Fruit fly (Drosophila melanogaster) whole organism, embryonic: ENCODE results near the gene Ppi1.

Experiments used
- BtbVII ChIP-seq: fragments of 200-800 bp; sonication (Bioruptor generic); optimal IDR thresholded peaks from 3 replicates; lab custom pipeline; 2017; ENCODE audit warnings: missing biosample characterization, mild to moderate bottlenecking, missing genetic modification characterization
- Bteb2 ChIP-seq: fragments of 200-800 bp; sonication (Bioruptor generic); optimal IDR thresholded peaks from 2 replicates; lab custom pipeline; 2016; ENCODE audit warnings: missing biosample characterization, missing genetic modification characterization
- CG1024 ChIP-seq: fragments of 200-800 bp; sonication (Bioruptor generic); IDR thresholded peaks from 2 replicates; pipeline ENCODE4 v1.3.6; 2022; ENCODE audit warnings: missing biosample characterization, missing genetic modification characterization
- CG10979 ChIP-seq: fragments of 200-800 bp; sonication (Bioruptor generic); optimal IDR thresholded peaks from 2 replicates; lab custom pipeline; 2018; ENCODE audit warnings: missing biosample characterization, mild to moderate bottlenecking, missing genetic modification characterization, moderate library complexity
- CG11398 ChIP-seq: fragments of 200-800 bp; sonication (Bioruptor generic); optimal IDR thresholded peaks from 2 replicates; lab custom pipeline; 2016; ENCODE audit warnings: missing biosample characterization, missing genetic modification characterization
- CG12391 ChIP-seq: fragments of 200-800 bp; sonication (Bioruptor generic); optimal IDR thresholded peaks from 3 replicates; lab custom pipeline; 2018; ENCODE audit warnings: missing biosample characterization, mild to moderate bottlenecking, missing genetic modification characterization, moderate library complexity
- CG13296 ChIP-seq: fragments of 200-800 bp; sonication (Bioruptor generic); optimal IDR thresholded peaks from 3 replicates; lab custom pipeline; 2018; ENCODE audit warnings: missing biosample characterization, mild to moderate bottlenecking, missing genetic modification characterization
- CG14965 ChIP-seq: fragments of 200-800 bp; sonication (Bioruptor generic); optimal IDR thresholded peaks from 2 replicates; lab custom pipeline; 2016; ENCODE audit warnings: missing biosample characterization, missing genetic modification characterization, borderline replicate concordance
- CG17361 ChIP-seq: fragments of 200-800 bp; sonication (Bioruptor generic); IDR thresholded peaks from 3 replicates; pipeline ENCODE4 v1.3.6; 2022; ENCODE audit warnings: missing biosample characterization, missing genetic modification characterization
- CG1832 ChIP-seq: fragments of 200-800 bp; sonication (Bioruptor generic); optimal IDR thresholded peaks from 2 replicates; lab custom pipeline; 2017; ENCODE audit warnings: missing biosample characterization, mild to moderate bottlenecking, missing genetic modification characterization, inconsistent platforms
- CG18599 ChIP-seq: fragments of 200-800 bp; sonication (Bioruptor generic); optimal IDR thresholded peaks from 3 replicates; lab custom pipeline; 2017; ENCODE audit warnings: missing biosample characterization, missing genetic modification characterization, mild to moderate bottlenecking, moderate library complexity, missing genetic modification reagents
- CG31365 ChIP-seq: fragments of 200-800 bp; sonication (Bioruptor generic); optimal IDR thresholded peaks from 2 replicates; lab custom pipeline; 2018; ENCODE audit warnings: missing biosample characterization, mild to moderate bottlenecking, missing genetic modification characterization
- CG32772 ChIP-seq: fragments of 200-800 bp; sonication (Bioruptor generic); IDR thresholded peaks from 2 replicates; pipeline ENCODE4 v1.3.6; 2022; ENCODE audit warnings: missing biosample characterization, missing genetic modification characterization
- CG34376 ChIP-seq: fragments of 200-800 bp; sonication (Bioruptor generic); optimal IDR thresholded peaks from 2 replicates; lab custom pipeline; 2018; ENCODE audit warnings: missing biosample characterization, mild to moderate bottlenecking, missing genetic modification characterization
- CG4424 ChIP-seq: fragments of 200-800 bp; sonication (Bioruptor generic); optimal IDR thresholded peaks from 3 replicates; lab custom pipeline; 2016; ENCODE audit warnings: missing biosample characterization, missing genetic modification characterization
- CG6272 ChIP-seq: fragments of 200-800 bp; sonication (Bioruptor generic); IDR thresholded peaks from 2 replicates; pipeline ENCODE4 v1.3.6; 2022; ENCODE audit warnings: missing biosample characterization, missing genetic modification characterization
- CG6654 ChIP-seq: fragments of 200-800 bp; sonication (Bioruptor generic); optimal IDR thresholded peaks from 2 replicates; lab custom pipeline; 2017; ENCODE audit warnings: missing biosample characterization, mild to moderate bottlenecking, missing genetic modification characterization
- CG7745 ChIP-seq: fragments of 200-800 bp; sonication (Bioruptor generic); optimal IDR thresholded peaks from 2 replicates; lab custom pipeline; 2018; ENCODE audit warnings: missing biosample characterization, mild to moderate bottlenecking, missing genetic modification characterization, moderate library complexity
- CG7786 ChIP-seq: fragments of 200-800 bp; sonication (Bioruptor generic); optimal IDR thresholded peaks from 2 replicates; lab custom pipeline; 2016; ENCODE audit warnings: missing biosample characterization, missing genetic modification characterization
- CG9215 ChIP-seq: fragments of 200-800 bp; sonication (Bioruptor generic); IDR thresholded peaks from 2 replicates; pipeline ENCODE4 v1.3.6; 2022; ENCODE audit warnings: missing biosample characterization, missing genetic modification characterization
- D ChIP-seq, 2 experiments: fragments of 200-800 bp in 1 of 2; fragments of >200 bp in 1 of 2; sonication (Bioruptor generic) in 1 of 2; optimal IDR thresholded peaks; 2 replicates in 1 of 2; 3 replicates in 1 of 2; lab custom pipeline; 2017; ENCODE audit warnings: mild to moderate bottlenecking in 1 of 2, missing biosample characterization in 1 of 2, missing genetic modification characterization in 1 of 2, missing genetic modification reagents in 1 of 2
- Dll ChIP-seq: fragments of 200-800 bp; sonication (Bioruptor generic); IDR thresholded peaks from 4 replicates; pipeline ENCODE4 v1.3.6; 2022; ENCODE audit warnings: missing biosample characterization, missing genetic modification characterization; ENCODE audit not compliant: partially characterized antibody
- E2f1 ChIP-seq: fragments of 200-800 bp; sonication (Bioruptor generic); IDR thresholded peaks from 2 replicates; pipeline ENCODE4 v1.3.6; 2022; ENCODE audit warnings: missing biosample characterization, missing genetic modification characterization
- Ets65A ChIP-seq: fragments of 200-800 bp; sonication (Bioruptor generic); peaks from one replicate; lab custom pipeline; 2016; ENCODE audit warnings: missing biosample characterization, missing genetic modification characterization
- Gug ChIP-seq: fragments of 200-800 bp; sonication (Bioruptor generic); IDR thresholded peaks from 4 replicates; pipeline ENCODE4 v1.3.6; 2022; ENCODE audit warnings: missing biosample characterization, missing genetic modification characterization
- NC2β ChIP-seq: fragments of 200-800 bp; sonication (Bioruptor generic); optimal IDR thresholded peaks from 2 replicates; lab custom pipeline; 2016; ENCODE audit warnings: missing biosample characterization, missing genetic modification characterization
- Six4 ChIP-seq: fragments of 200-800 bp; sonication (Bioruptor generic); optimal IDR thresholded peaks from 2 replicates; lab custom pipeline; 2016; ENCODE audit warnings: missing biosample characterization, missing genetic modification characterization
- cg ChIP-seq: fragments of 200-800 bp; sonication (Bioruptor generic); optimal IDR thresholded peaks from 3 replicates; lab custom pipeline; 2019; ENCODE audit warnings: missing biosample characterization, mild to moderate bottlenecking, missing genetic modification characterization, moderate library complexity
- chm ChIP-seq: fragments of 200-800 bp; sonication (Bioruptor generic); IDR thresholded peaks from 2 replicates; pipeline ENCODE4 v1.3.6; 2022; ENCODE audit warnings: missing biosample characterization, missing genetic modification characterization
- da ChIP-seq: fragments of 200-800 bp; sonication (Bioruptor generic); optimal IDR thresholded peaks from 2 replicates; lab custom pipeline; 2016; ENCODE audit warnings: missing biosample characterization, missing genetic modification characterization
- fd64A ChIP-seq: fragments of 200-800 bp; sonication (Bioruptor generic); optimal IDR thresholded peaks from 3 replicates; lab custom pipeline; 2018; ENCODE audit warnings: missing biosample characterization, mild to moderate bottlenecking, missing genetic modification characterization
- fu2 ChIP-seq: fragments of 200-800 bp; sonication (Bioruptor generic); optimal IDR thresholded peaks from 2 replicates; lab custom pipeline; 2016; ENCODE audit warnings: missing biosample characterization, missing genetic modification characterization
- gsb ChIP-seq: fragments of 200-800 bp; sonication (Bioruptor generic); IDR thresholded peaks from 2 replicates; pipeline ENCODE4 v1.3.6; 2022; ENCODE audit warnings: missing biosample characterization, missing genetic modification characterization
- gsb-n ChIP-seq: fragments of 200-800 bp; sonication (Bioruptor generic); optimal IDR thresholded peaks from 3 replicates; lab custom pipeline; 2018; ENCODE audit warnings: missing biosample characterization, mild to moderate bottlenecking, missing genetic modification characterization
- ham ChIP-seq: fragments of 200-800 bp; sonication (Bioruptor generic); IDR thresholded peaks from 2 replicates; pipeline ENCODE4 v1.3.6; 2022; ENCODE audit warnings: missing biosample characterization, missing genetic modification characterization
- hkb ChIP-seq, 2 experiments: fragments of 200-800 bp in 1 of 2; fragments of >200 bp in 1 of 2; sonication (Bioruptor generic) in 1 of 2; IDR thresholded peaks in 1 of 2; optimal IDR thresholded peaks in 1 of 2; 2 replicates each; pipeline versions ENCODE4 v1.3.6 to Lab custom; 2017 to 2022; ENCODE audit warnings: missing biosample characterization in 1 of 2, missing genetic modification characterization in 1 of 2
- ind ChIP-seq: fragments of 200-800 bp; sonication (Bioruptor generic); optimal IDR thresholded peaks from 3 replicates; lab custom pipeline; 2016; ENCODE audit warnings: missing biosample characterization, missing genetic modification characterization
- kah ChIP-seq: fragments of 200-800 bp; sonication (Bioruptor generic); optimal IDR thresholded peaks from 2 replicates; lab custom pipeline; 2018; ENCODE audit warnings: missing biosample characterization, mild to moderate bottlenecking, missing genetic modification characterization
- lov ChIP-seq, 2 experiments: fragments of 200-800 bp in 1 of 2; fragments of >200 bp in 1 of 2; sonication (Bioruptor generic) in 1 of 2; IDR thresholded peaks in 1 of 2; optimal IDR thresholded peaks in 1 of 2; 2 replicates in 1 of 2; 3 replicates in 1 of 2; pipeline versions ENCODE4 v1.3.6 to Lab custom; 2017 to 2022; ENCODE audit warnings: missing biosample characterization in 1 of 2, missing genetic modification characterization in 1 of 2
- luna ChIP-seq: fragments of 200-800 bp; sonication (Bioruptor generic); optimal IDR thresholded peaks from 2 replicates; lab custom pipeline; 2016; ENCODE audit warnings: missing biosample characterization, missing genetic modification characterization
- mam ChIP-seq: fragments of 200-800 bp; sonication (Bioruptor generic); optimal IDR thresholded peaks from 3 replicates; lab custom pipeline; 2016; ENCODE audit warnings: missing biosample characterization, missing genetic modification characterization
- nerfin-2 ChIP-seq: fragments of 200-800 bp; sonication (Bioruptor generic); IDR thresholded peaks from 2 replicates; pipeline ENCODE4 v1.3.6; 2022; ENCODE audit warnings: missing biosample characterization, missing genetic modification characterization; ENCODE audit not compliant: partially characterized antibody
- nom ChIP-seq: fragments of 200-800 bp; sonication (Bioruptor generic); optimal IDR thresholded peaks from 2 replicates; lab custom pipeline; 2017; ENCODE audit warnings: missing biosample characterization, missing genetic modification characterization, mild to moderate bottlenecking, moderate library complexity, missing genetic modification reagents
- pfk ChIP-seq: fragments of 200-800 bp; sonication (Bioruptor generic); optimal IDR thresholded peaks from 2 replicates; lab custom pipeline; 2018; ENCODE audit warnings: missing biosample characterization, mild to moderate bottlenecking, missing genetic modification characterization, moderate library complexity
- pnt ChIP-seq: fragments of 200-800 bp; sonication (Bioruptor generic); optimal IDR thresholded peaks from 3 replicates; lab custom pipeline; 2016; ENCODE audit warnings: missing biosample characterization, missing genetic modification characterization
- ranshi ChIP-seq: fragments of 200-800 bp; sonication (Bioruptor generic); IDR thresholded peaks from 2 replicates; pipeline ENCODE4 v1.3.6; 2022; ENCODE audit warnings: missing biosample characterization, missing genetic modification characterization
- shn ChIP-seq: fragments of 200-800 bp; sonication (Bioruptor generic); optimal IDR thresholded peaks from 3 replicates; lab custom pipeline; 2016; ENCODE audit warnings: missing biosample characterization, missing genetic modification characterization
- sna ChIP-seq: fragments of 200-800 bp; sonication (Bioruptor generic); IDR thresholded peaks from 2 replicates; pipeline ENCODE4 v1.3.6; 2022; ENCODE audit warnings: missing biosample characterization, missing genetic modification characterization; ENCODE audit not compliant: partially characterized antibody
- sr ChIP-seq: fragments of 200-800 bp; sonication (Bioruptor generic); IDR thresholded peaks from 3 replicates; pipeline ENCODE4 v1.3.6; 2022; ENCODE audit warnings: missing biosample characterization, missing genetic modification characterization
- unc-4 ChIP-seq: fragments of 200-800 bp; sonication (Bioruptor generic); IDR thresholded peaks from 2 replicates; pipeline ENCODE4 v1.3.6; 2022; ENCODE audit warnings: missing biosample characterization, missing genetic modification characterization; ENCODE audit not compliant: partially characterized antibody

Gene Ppi1

DNA sequence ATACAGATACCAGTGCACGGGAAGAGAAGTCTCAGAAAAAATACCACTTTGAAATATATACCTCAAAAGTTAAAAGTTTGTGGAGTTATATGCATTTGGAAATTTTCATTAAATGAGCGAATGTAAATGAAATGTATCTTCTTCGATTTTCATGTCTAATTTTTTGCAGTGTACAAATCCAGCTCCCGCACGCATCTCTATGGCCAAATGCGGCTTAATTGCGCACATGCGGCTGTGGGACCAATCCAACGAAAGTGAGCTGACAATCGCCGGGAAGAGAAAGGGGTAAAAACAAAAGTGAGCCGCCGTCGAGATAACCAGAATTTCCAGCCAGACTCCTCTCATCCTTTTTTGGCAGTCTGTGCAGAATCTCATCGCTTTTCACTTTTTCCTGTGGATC lies 35.2 kb upstream of the Ppi1 start (continued):
- TF ChIP-seq mam (GFP tag; lab: Kevin White, UChicago): peak; percentile 5
- TF ChIP-seq ranshi (GFP tag; lab: Robert Waterston, UW): no peak
- no peak for TF ChIP-seq luna
- TF ChIP-seq CG13296 (GFP tag; lab: Kevin White, UChicago): no peak
- TF ChIP-seq Dll (GFP tag; lab: Robert Waterston, UW): no peak
- TF ChIP-seq nerfin-2 (GFP tag; lab: Robert Waterston, UW): no peak
- TF ChIP-seq CG11398 (GFP tag; lab: Kevin White, UChicago): no peak
- 0 out of 3 replicates have a peak, but pooled peaks have one; percentile 29 for TF ChIP-seq sr
- no peak for TF ChIP-seq NC2β (GFP tag; lab: Kevin White, UChicago)
- no peak for TF ChIP-seq CG9215
- no peak for TF ChIP-seq CG7745 (tag; lab: Kevin White, UChicago)
- peak; percentile 42 for TF ChIP-seq CG10979 (tag; lab: Kevin White, UChicago)
- TF ChIP-seq CG18599 (GFP tag; lab: Kevin White, UChicago): peak; percentile 10
- no peak for TF ChIP-seq CG6654
- TF ChIP-seq CG31365 (tag; lab: Kevin White, UChicago): no peak
- TF ChIP-seq D (optimal IDR thresholded peaks at IDR 0.05; lab: Kevin White, UChicago): no peak
- no peak for TF ChIP-seq D (GFP tag; optimal IDR thresholded peaks at IDR 0.05; lab: Kevin White, UChicago)
- no peak for TF ChIP-seq fu2 (GFP tag; lab: Kevin White, UChicago)
- TF ChIP-seq pnt: peak; percentile 40
- peak; percentile 6 for TF ChIP-seq shn (GFP tag; lab: Kevin White, UChicago)
- TF ChIP-seq ham (GFP tag; lab: Robert Waterston, UW): no peak
- no peak for TF ChIP-seq Bteb2 (GFP tag; lab: Kevin White, UChicago)
- no peak for TF ChIP-seq nom (GFP tag; lab: Kevin White, UChicago)
- TF ChIP-seq Ets65A (GFP tag; lab: Kevin White, UChicago): peak; percentile 5
- no peak for TF ChIP-seq CG14965
- no peak for TF ChIP-seq pfk (GFP tag; lab: Kevin White, UChicago)
- TF ChIP-seq kah: no peak
- TF ChIP-seq CG6272 (GFP tag; lab: Robert Waterston, UW): 0 out of 2 replicates have a peak, but pooled peaks have one; percentile 18
- no peak for TF ChIP-seq CG1024 (GFP tag; lab: Robert Waterston, UW)
- TF ChIP-seq da: no peak
- TF ChIP-seq Six4 (GFP tag; lab: Kevin White, UChicago): no peak
- no peak for TF ChIP-seq CG34376 (GFP tag; lab: Kevin White, UChicago)
- TF ChIP-seq cg: no peak
- TF ChIP-seq CG1832 (GFP tag; lab: Kevin White, UChicago): no peak
- no peak for TF ChIP-seq CG17361
- TF ChIP-seq BtbVII (GFP tag; lab: Kevin White, UChicago): no peak
- no peak for TF ChIP-seq unc-4 (GFP tag; lab: Robert Waterston, UW)
- no peak for TF ChIP-seq gsb (GFP tag; lab: Robert Waterston, UW)
- TF ChIP-seq ind: peak; percentile 34
- no peak for TF ChIP-seq sna (GFP tag; lab: Robert Waterston, UW)
- peak; percentile 5 for TF ChIP-seq CG12391 (tag; lab: Kevin White, UChicago)
- peak; percentile 3 for TF ChIP-seq gsb-n (tag; lab: Kevin White, UChicago)
- no peak for TF ChIP-seq Gug
- TF ChIP-seq fd64A (GFP tag; lab: Kevin White, UChicago): no peak
- TF ChIP-seq lov (optimal IDR thresholded peaks at IDR 0.05; lab: Kevin White, UChicago): no peak
- no peak for TF ChIP-seq lov (GFP tag; IDR thresholded peaks at IDR 0.05; lab: Robert Waterston, UW)
- TF ChIP-seq chm (GFP tag; lab: Robert Waterston, UW): no peak
- no peak for TF ChIP-seq CG4424
- no peak for TF ChIP-seq CG7786 (GFP tag; lab: Kevin White, UChicago)
- no peak for TF ChIP-seq hkb (optimal IDR thresholded peaks at IDR 0.05; lab: Kevin White, UChicago)
- peak; percentile 16; the same call in 1 of the 2 replicates for TF ChIP-seq hkb (GFP tag; IDR thresholded peaks at IDR 0.05; lab: Robert Waterston, UW)
- peak; percentile 31; the same call in 1 of the 2 replicates for TF ChIP-seq E2f1 (GFP tag; lab: Robert Waterston, UW)
- 0 out of 2 replicates have a peak, but pooled peaks have one; percentile 18 for TF ChIP-seq CG32772 (GFP tag; lab: Robert Waterston, UW)
